Worm (Caenorhabditis elegans) whole organism, L1 larva: ENCODE data around the gene sdf-9.

Experiments
- aha-1 ChIP-seq: fragments of 150-350 bp; optimal IDR thresholded peaks from 2 replicates; lab custom pipeline; 2014; ENCODE audit warnings: missing biosample characterization, missing genetic modification characterization
- lin-13 ChIP-seq: fragments of 150-350 bp; optimal IDR thresholded peaks from 2 replicates; lab custom pipeline; 2014; ENCODE audit warnings: missing biosample characterization, missing genetic modification reagents, missing genetic modification characterization
- nhr-11 ChIP-seq: fragments of 150-350 bp; optimal IDR thresholded peaks from 2 replicates; lab custom pipeline; 2014; ENCODE audit warnings: missing biosample characterization, missing genetic modification characterization
- nhr-237 ChIP-seq: fragments of 150-350 bp; optimal IDR thresholded peaks from 2 replicates; lab custom pipeline; 2014; ENCODE audit warnings: missing biosample characterization, missing genetic modification characterization
- nhr-47 ChIP-seq: sonication (generic microtip); optimal IDR thresholded peaks from 2 replicates; lab custom pipeline; 2016; ENCODE audit warnings: mild to moderate bottlenecking, missing genetic modification characterization, moderate library complexity, missing compliant biosample characterization
- pqm-1 ChIP-seq: sonication (generic microtip); optimal IDR thresholded peaks from 3 replicates; lab custom pipeline; 2017; ENCODE audit warnings: missing biosample characterization, missing genetic modification characterization
- snpc-4 ChIP-seq: fragments of 150-350 bp; optimal IDR thresholded peaks from 2 replicates; lab custom pipeline; 2014; ENCODE audit warnings: missing biosample characterization, missing genetic modification characterization
- sptf-1 ChIP-seq: fragments of 150-350 bp; optimal IDR thresholded peaks from 2 replicates; lab custom pipeline; 2014; ENCODE audit warnings: missing biosample characterization, missing genetic modification characterization
- unc-86 ChIP-seq: sonication (generic microtip); optimal IDR thresholded peaks from 2 replicates; lab custom pipeline; 2016; ENCODE audit warnings: missing genetic modification characterization, missing compliant biosample characterization

DNA sequence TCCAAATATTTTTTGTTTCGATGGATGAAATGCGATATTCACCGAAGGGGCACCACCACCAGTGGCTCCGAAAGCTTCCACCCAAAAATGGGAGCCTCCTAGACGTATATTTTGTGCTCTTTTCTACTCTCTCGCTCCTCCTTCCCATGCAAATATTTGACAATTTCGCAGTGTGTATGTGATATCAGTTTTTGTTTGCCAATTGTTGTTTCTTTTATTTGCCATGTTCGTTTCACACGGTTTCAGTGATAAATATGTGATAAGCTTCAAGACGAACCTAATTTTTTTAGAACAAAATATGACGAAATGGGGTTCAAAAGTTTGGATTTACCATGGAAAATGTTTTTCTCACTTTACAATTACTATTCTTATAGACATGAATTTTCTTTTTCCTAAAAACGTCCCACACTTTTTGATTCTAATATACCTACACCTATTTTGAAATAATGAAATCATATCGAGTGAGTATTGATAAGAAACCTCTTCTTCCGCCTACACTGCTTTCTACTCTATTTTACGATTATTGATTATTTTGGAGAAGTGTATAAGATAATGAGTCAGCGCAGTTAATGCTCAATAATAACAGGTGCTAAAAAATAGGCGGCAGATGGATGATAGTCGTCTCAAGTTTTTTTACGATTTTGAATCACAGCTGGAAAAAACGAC, 44.0 kb upstream of the sdf-9 start:
- TF ChIP-seq sptf-1 = no peak
- TF ChIP-seq nhr-11 (tag; lab: Kevin White, UChicago) = no peak
- no peak for TF ChIP-seq unc-86 (tag; lab: Kevin White, UChicago)
- TF ChIP-seq lin-13 = no peak
- no peak for TF ChIP-seq nhr-237 (tag; lab: Kevin White, UChicago)
- no peak for TF ChIP-seq snpc-4 (tag; lab: Kevin White, UChicago)
- no peak for TF ChIP-seq aha-1 (tag; lab: Kevin White, UChicago)
- no peak for TF ChIP-seq pqm-1
- no peak for TF ChIP-seq nhr-47 (tag; lab: Kevin White, UChicago)
